Worm (Caenorhabditis elegans): ENCODE data around the gene ZC13.2.

DNA sequence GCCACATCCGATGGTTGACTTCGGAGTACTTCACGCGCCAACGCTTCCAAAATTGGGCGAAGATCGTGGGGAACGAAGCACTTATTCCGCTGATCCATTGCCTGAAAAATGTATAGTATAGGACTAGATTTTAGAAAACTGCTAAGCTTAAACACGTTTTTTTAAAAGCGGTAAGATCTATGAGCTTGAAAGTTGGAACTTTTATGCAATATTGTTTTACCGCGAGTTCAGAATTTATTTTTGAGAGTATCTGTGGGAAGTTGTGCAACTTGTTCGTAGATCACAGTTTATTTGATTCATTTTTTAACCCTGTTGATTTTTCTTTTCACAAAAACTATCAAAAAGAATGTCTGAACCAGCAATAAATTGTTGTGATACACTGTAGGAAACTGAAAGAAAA is 39.1 kb upstream of the ZC13.2 start, which contains the start of gene F39H12.3:
- TF ChIP-seq aly-1 (tag; optimal IDR thresholded peaks at IDR 0.05) (no peak), ets-7 (tag; optimal IDR thresholded peaks at IDR 0.05) (no peak), scrt-1 (GFP tag; IDR thresholded peaks at IDR 0.05) (no peak), flt-1 (GFP tag; IDR thresholded peaks at IDR 0.05) (no peak), ama-1 (optimal IDR thresholded peaks at IDR 0.05) (no peak), ceh-13 (GFP tag; optimal IDR thresholded peaks at IDR 0.05) (no peak), tbx-11 (GFP tag; IDR thresholded peaks at IDR 0.05) (no peak), tbx-37 (GFP tag; conservative IDR thresholded peaks at IDR 0.05) (no peak), hmbx-1 (tag; optimal IDR thresholded peaks at IDR 0.05) (no peak), F13C5.2 (tag; optimal IDR thresholded peaks at IDR 0.05) (no peak), hmg-4 (GFP tag; optimal IDR thresholded peaks at IDR 0.05) (no peak), sea-1 (GFP tag; conservative IDR thresholded peaks at IDR 0.05) (no peak)

Measured in whole organism, early embryonic.